Worm (Caenorhabditis elegans) whole organism, mixed stage, embryonic: ENCODE measurements around the gene pals-31.

Experiments used
- M03D4.4 ChIP-seq: sonication (generic microtip); optimal IDR thresholded peaks from 2 replicates; lab custom pipeline; 2017; ENCODE audit warnings: mild to moderate bottlenecking, missing genetic modification characterization, missing compliant biosample characterization
- bed-3 ChIP-seq: fragments of 200-800 bp; sonication (Bioruptor generic); optimal IDR thresholded peaks from 3 replicates; lab custom pipeline; 2018; ENCODE audit warnings: mild to moderate bottlenecking, missing genetic modification characterization, moderate library complexity, missing compliant biosample characterization
- ceh-39 ChIP-seq: fragments of 150-350 bp; optimal IDR thresholded peaks from 2 replicates; lab custom pipeline; 2014; ENCODE audit warnings: missing biosample characterization, missing genetic modification characterization
- ceh-43 ChIP-seq: fragments of 200-800 bp; sonication (Bioruptor generic); optimal IDR thresholded peaks from 2 replicates; lab custom pipeline; 2018; ENCODE audit warnings: mild to moderate bottlenecking, missing genetic modification characterization, moderate library complexity, missing compliant biosample characterization
- ceh-83 ChIP-seq: fragments of 200-800 bp; sonication (Bioruptor generic); optimal IDR thresholded peaks from 2 replicates; lab custom pipeline; 2018; ENCODE audit warnings: mild to moderate bottlenecking, missing genetic modification characterization, missing compliant biosample characterization
- ces-1 ChIP-seq: fragments of 150-350 bp; optimal IDR thresholded peaks from 2 replicates; lab custom pipeline; 2014; ENCODE audit warnings: missing biosample characterization, missing genetic modification reagents, missing genetic modification characterization
- cnd-1 ChIP-seq: fragments of 200-800 bp; sonication (Bioruptor generic); optimal IDR thresholded peaks from 2 replicates; lab custom pipeline; 2018; ENCODE audit warnings: mild to moderate bottlenecking, missing genetic modification characterization, missing compliant biosample characterization
- elt-1 ChIP-seq: sonication (generic microtip); optimal IDR thresholded peaks from 2 replicates; lab custom pipeline; 2017; ENCODE audit warnings: missing genetic modification characterization, mild to moderate bottlenecking, missing compliant biosample characterization, antibody characterized with exemption, moderate library complexity, borderline replicate concordance; ENCODE audit not compliant: insufficient read depth
- elt-3 ChIP-seq: fragments of 150-350 bp; optimal IDR thresholded peaks from 2 replicates; lab custom pipeline; 2014; ENCODE audit warnings: missing biosample characterization, missing genetic modification characterization
- flh-1 ChIP-seq: fragments of 200-800 bp; sonication (Bioruptor generic); optimal IDR thresholded peaks from 2 replicates; lab custom pipeline; 2018; ENCODE audit warnings: mild to moderate bottlenecking, missing genetic modification characterization, moderate library complexity, missing compliant biosample characterization
- ham-2 ChIP-seq: fragments of 200-800 bp; sonication (Bioruptor generic); optimal IDR thresholded peaks from 2 replicates; lab custom pipeline; 2018; ENCODE audit warnings: mild to moderate bottlenecking, missing genetic modification characterization, missing compliant biosample characterization
- hlh-1 ChIP-seq: fragments of 150-350 bp; optimal IDR thresholded peaks from 2 replicates; lab custom pipeline; 2014; ENCODE audit warnings: missing biosample characterization, missing genetic modification reagents, missing genetic modification characterization
- lin-13 ChIP-seq: fragments of 150-350 bp; optimal IDR thresholded peaks from 2 replicates; lab custom pipeline; 2014; ENCODE audit warnings: missing biosample characterization, missing genetic modification characterization
- lin-32 ChIP-seq: fragments of 200-800 bp; sonication (Bioruptor generic); optimal IDR thresholded peaks from 2 replicates; lab custom pipeline; 2018; ENCODE audit warnings: mild to moderate bottlenecking, missing genetic modification characterization, missing compliant biosample characterization
- lsy-2 ChIP-seq: fragments of 150-350 bp; optimal IDR thresholded peaks from 2 replicates; lab custom pipeline; 2014; ENCODE audit warnings: missing biosample characterization, missing genetic modification characterization
- mab-5 ChIP-seq: fragments of 150-350 bp; optimal IDR thresholded peaks from 2 replicates; lab custom pipeline; 2014; ENCODE audit warnings: missing biosample characterization, missing genetic modification characterization
- mep-1 ChIP-seq: fragments of 150-350 bp; optimal IDR thresholded peaks from 2 replicates; lab custom pipeline; 2017; ENCODE audit warnings: missing biosample characterization, missing genetic modification reagents, missing genetic modification characterization, inconsistent platforms
- mls-2 ChIP-seq: sonication (generic microtip); optimal IDR thresholded peaks from 2 replicates; lab custom pipeline; 2016; ENCODE audit warnings: mild to moderate bottlenecking, missing genetic modification characterization, moderate library complexity, missing compliant biosample characterization
- nhr-2 ChIP-seq: fragments of 150-350 bp; optimal IDR thresholded peaks from 2 replicates; lab custom pipeline; 2014; ENCODE audit warnings: missing biosample characterization, missing genetic modification characterization
- nhr-237 ChIP-seq: fragments of 150-350 bp; optimal IDR thresholded peaks from 2 replicates; lab custom pipeline; 2014; ENCODE audit warnings: missing biosample characterization, missing genetic modification characterization
- nhr-28 ChIP-seq: fragments of 150-350 bp; optimal IDR thresholded peaks from 2 replicates; lab custom pipeline; 2014; ENCODE audit warnings: missing biosample characterization, missing genetic modification characterization
- nhr-76 ChIP-seq: sonication (generic microtip); optimal IDR thresholded peaks from 2 replicates; lab custom pipeline; 2017; ENCODE audit warnings: missing biosample characterization, missing genetic modification characterization
- pha-4 ChIP-seq: fragments of 150-350 bp; optimal IDR thresholded peaks from 2 replicates; lab custom pipeline; 2018; ENCODE audit warnings: missing biosample characterization, missing genetic modification reagents, missing genetic modification characterization
- sem-2 ChIP-seq: fragments of 200-800 bp; sonication (Bioruptor generic); optimal IDR thresholded peaks from 2 replicates; lab custom pipeline; 2018; ENCODE audit warnings: mild to moderate bottlenecking, missing genetic modification characterization, missing compliant biosample characterization
- snpc-4 ChIP-seq: fragments of 150-350 bp; optimal IDR thresholded peaks from 2 replicates; lab custom pipeline; 2014; ENCODE audit warnings: missing biosample characterization, missing genetic modification characterization
- sptf-1 ChIP-seq: sonication (generic microtip); optimal IDR thresholded peaks from 2 replicates; lab custom pipeline; 2017; ENCODE audit warnings: mild to moderate bottlenecking, missing genetic modification characterization, moderate library complexity, missing compliant biosample characterization
- tbx-8 ChIP-seq: fragments of 200-800 bp; sonication (Bioruptor generic); optimal IDR thresholded peaks from 2 replicates; lab custom pipeline; 2018; ENCODE audit warnings: mild to moderate bottlenecking, missing genetic modification characterization, moderate library complexity, missing compliant biosample characterization
- unc-39 ChIP-seq: fragments of 150-350 bp; optimal IDR thresholded peaks from 2 replicates; lab custom pipeline; 2014; ENCODE audit warnings: missing biosample characterization, missing genetic modification characterization
- unc-62 ChIP-seq: fragments of 150-350 bp; optimal IDR thresholded peaks from 2 replicates; lab custom pipeline; 2014; ENCODE audit warnings: missing biosample characterization, missing genetic modification reagents, missing genetic modification characterization
- zip-8 ChIP-seq: fragments of 150-350 bp; optimal IDR thresholded peaks from 2 replicates; lab custom pipeline; 2014; ENCODE audit warnings: missing biosample characterization, missing genetic modification characterization
- ztf-11 ChIP-seq: fragments of 150-350 bp; optimal IDR thresholded peaks from 2 replicates; lab custom pipeline; 2014; ENCODE audit warnings: missing biosample characterization, missing genetic modification characterization

The pals-31 gene

DNA sequence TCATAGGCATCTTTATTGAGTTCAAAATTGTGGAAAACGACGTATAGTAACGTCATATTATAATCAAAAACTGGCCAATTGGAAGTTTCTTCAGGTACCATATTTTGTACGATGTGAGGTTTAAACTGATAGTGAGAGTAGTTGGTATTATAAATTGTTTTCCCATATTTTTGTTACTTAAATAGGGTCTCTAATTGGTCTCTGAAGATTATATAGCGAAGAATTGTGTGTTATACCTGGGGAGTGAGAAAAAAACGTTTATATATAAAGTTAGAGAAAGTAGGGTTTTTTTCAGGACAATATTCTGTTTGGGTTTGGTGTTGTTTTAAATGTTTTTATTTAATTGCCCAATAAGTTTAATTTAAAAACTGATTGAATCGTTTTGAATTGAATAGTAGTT, 11.5 kb upstream of the pals-31 start, which contains the start of gene srt-17:
Gene srt-17, minus strand, starts transcription at position 101 of the 400 bp plus-strand sequence.
- TF ChIP-seq elt-3 (no peak), ces-1 (no peak), mls-2 (tag; lab: Kevin White, UChicago) (no peak), cnd-1 (no peak), mep-1 (tag; lab: Kevin White, UChicago) (no peak), nhr-76 (no peak)

DNA sequence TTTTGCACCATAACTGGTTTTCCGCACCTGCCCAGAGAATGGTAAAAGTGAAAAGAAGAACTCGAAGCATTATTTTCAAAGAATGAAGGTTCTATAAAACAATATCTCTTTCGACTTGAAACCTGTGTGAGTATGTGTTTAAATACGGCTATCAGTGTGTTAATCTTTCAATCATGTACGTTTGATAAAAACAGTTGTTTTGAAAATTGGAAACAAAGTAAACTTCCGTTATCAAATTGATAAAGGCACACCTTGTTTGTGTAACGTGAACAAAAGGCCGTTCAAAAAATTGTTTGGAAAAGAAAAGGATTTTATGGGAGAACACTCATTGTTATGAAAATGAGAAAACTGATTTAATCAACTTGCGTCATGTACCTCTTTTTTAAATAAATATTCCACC, 10.1 kb upstream of the pals-31 start, which contains the start of gene F48G7.7:
Gene F48G7.7, minus strand, starts transcription at position 101 of the 400 bp plus-strand sequence.
- TF ChIP-seq tbx-8 (GFP tag; lab: Kevin White, UChicago) (no peak), lin-13 (tag; lab: Kevin White, UChicago) (no peak), cnd-1 (no peak), unc-62 (no peak), ceh-83 (GFP tag; lab: Kevin White, UChicago) (no peak), snpc-4 (tag; lab: Kevin White, UChicago) (no peak), elt-1 (no peak), sptf-1 (tag; lab: Kevin White, UChicago) (no peak), ceh-43 (GFP tag; lab: Kevin White, UChicago) (no peak)

DNA sequence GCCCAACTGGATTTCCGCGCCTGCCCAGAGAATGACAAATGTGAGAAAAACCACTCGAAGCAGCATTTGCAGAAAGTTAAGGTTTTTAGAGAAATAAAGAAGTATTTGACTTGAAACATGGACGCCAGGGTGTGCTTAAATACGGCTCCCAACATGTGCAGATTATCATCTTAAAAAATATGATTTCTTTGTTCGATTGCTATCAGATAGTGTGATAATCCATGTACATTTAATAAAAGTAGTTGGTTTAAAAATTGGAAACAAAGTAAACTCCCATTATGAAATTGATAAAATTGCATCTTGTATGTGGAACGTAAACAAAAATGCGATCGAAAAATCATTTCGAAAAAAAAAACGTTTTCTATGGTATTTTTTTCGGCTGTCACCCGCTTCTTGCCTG, 8.8 kb upstream of the pals-31 start, which contains the start of gene F48G7.8:
Gene F48G7.8, minus strand, starts transcription at position 101 of the 400 bp plus-strand sequence.
- TF ChIP-seq unc-39 (tag; lab: Kevin White, UChicago) = no peak
- TF ChIP-seq hlh-1 = no peak
- TF ChIP-seq flh-1 (GFP tag; lab: Kevin White, UChicago) = no peak

DNA sequence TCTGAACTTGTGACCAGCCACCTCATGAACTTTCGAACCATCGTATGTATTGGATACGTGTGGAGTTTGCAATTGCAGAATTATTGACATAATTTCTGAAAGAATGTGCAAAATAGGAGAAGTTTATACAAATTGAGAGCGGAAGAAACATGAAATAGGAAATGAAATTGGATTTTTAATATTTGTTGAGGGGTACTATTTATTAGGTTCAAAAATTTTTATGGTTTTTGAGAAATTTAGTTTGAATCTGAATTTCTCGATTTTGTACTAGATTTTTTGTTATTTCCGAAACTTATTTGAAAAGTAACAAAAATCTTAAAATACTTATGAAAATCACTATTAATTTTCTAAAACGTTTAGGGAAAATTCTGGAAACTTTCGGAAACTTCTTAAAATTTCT, 7.9 kb upstream of the pals-31 start, which contains the start of gene F48G7.9:
Gene F48G7.9, minus strand, starts transcription at position 101 of the 400 bp plus-strand sequence.
- no peak for TF ChIP-seq bed-3 (GFP tag; lab: Kevin White, UChicago)

DNA sequence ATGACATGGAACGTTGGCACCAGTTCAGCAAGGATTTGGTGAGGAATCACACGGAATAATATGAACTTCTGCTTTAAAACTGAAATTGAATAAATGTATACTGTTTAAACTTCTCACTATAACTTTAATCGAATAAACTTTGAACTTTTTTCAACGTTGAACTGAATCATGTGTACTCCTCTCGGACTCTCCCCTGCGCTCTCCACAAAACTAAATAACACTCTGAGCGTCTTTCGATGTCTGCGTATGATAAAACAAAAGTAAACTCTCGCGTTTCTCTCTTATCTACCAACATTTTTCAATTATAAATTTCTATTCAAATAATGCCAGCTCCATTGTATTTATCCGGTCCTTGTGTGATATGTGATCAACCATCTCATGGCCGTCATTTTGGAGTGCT, 4.5 kb upstream of the pals-31 start:
- TF ChIP-seq pha-4 (tag; lab: Kevin White, UChicago) (no peak), nhr-2 (tag; lab: Kevin White, UChicago) (no peak), nhr-237 (tag; lab: Kevin White, UChicago) (no peak), sptf-1 (tag; lab: Kevin White, UChicago) (no peak), ceh-39 (tag; lab: Kevin White, UChicago) (no peak)

DNA sequence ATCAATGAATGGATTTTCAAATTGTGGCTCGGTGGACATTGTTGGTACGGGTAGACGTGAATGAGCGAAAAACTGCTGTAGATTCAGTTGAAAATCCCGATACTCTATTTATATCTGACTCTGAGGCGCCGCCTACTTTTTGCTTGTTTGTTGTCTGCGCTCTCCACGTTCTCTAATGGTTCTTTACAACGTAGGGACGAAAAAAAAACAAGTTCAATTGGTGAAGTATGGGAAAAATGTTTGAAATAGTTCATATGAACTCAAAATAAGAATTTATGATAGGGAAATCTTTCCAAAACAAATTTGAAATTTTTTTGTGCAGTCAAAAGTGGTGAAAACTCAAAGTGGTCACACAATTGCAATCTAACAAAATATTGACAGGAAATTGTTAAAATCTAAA, 1.5 kb upstream of the pals-31 start, which contains the start of gene F48G7.10:
Gene F48G7.10, minus strand, starts transcription at position 101 of the 400 bp plus-strand sequence.
- no peak for TF ChIP-seq M03D4.4 (tag; lab: Kevin White, UChicago)

DNA sequence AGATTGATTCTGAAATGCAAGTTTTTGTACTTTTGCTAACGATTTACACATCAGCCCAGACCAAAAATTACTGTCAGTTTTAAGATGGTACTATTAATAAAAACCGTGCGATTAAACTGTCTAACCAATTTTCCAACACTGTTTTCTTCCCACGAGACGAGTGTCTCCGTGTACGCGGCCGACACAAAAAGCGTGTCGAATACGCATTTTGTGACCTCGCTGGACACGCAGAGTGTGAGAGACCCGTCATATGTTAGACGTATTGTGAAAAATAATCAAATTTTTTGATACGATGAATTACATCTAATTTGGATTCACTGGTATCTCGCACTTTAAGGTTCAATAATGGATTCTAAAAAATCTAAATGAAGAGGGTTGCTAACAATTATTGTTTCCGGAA, 751 bp upstream of the pals-31 start:
- TF ChIP-seq mab-5 (no peak), sem-2 (GFP tag; lab: Kevin White, UChicago) (no peak), nhr-2 (tag; lab: Kevin White, UChicago) (no peak), lsy-2 (tag; lab: Kevin White, UChicago) (no peak), elt-1 (no peak), pha-4 (tag; lab: Kevin White, UChicago) (no peak), lin-32 (no peak), ceh-43 (GFP tag; lab: Kevin White, UChicago) (no peak), mls-2 (tag; lab: Kevin White, UChicago) (no peak), snpc-4 (tag; lab: Kevin White, UChicago) (no peak), lin-13 (tag; lab: Kevin White, UChicago) (no peak), ztf-11 (tag; lab: Kevin White, UChicago) (no peak), ces-1 (no peak), nhr-28 (tag; lab: Kevin White, UChicago) (no peak), zip-8 (tag; lab: Kevin White, UChicago) (no peak), ham-2 (GFP tag; lab: Kevin White, UChicago) (no peak)
